Fruit fly (Drosophila melanogaster) whole organism, embryonic: ENCODE data around the gene dgrn.

ENCODE experiments used
- Blimp-1 ChIP-seq: fragments of 200-800 bp; sonication (Bioruptor generic); optimal IDR thresholded peaks from 3 replicates; lab custom pipeline; 2018; ENCODE audit warnings: missing biosample characterization, missing genetic modification characterization, mild to moderate bottlenecking, moderate library complexity, missing genetic modification reagents
- CG10654 ChIP-seq: fragments of 200-800 bp; sonication (Bioruptor generic); optimal IDR thresholded peaks from 2 replicates; lab custom pipeline; 2016; ENCODE audit warnings: missing biosample characterization, missing genetic modification characterization
- CG12155 ChIP-seq: fragments of 200-800 bp; sonication (Bioruptor generic); optimal IDR thresholded peaks from 3 replicates; lab custom pipeline; 2016; ENCODE audit warnings: missing biosample characterization, missing genetic modification characterization
- CG12236 ChIP-seq: fragments of 200-800 bp; sonication (Bioruptor generic); optimal IDR thresholded peaks from 2 replicates; lab custom pipeline; 2016; ENCODE audit warnings: missing biosample characterization, missing genetic modification characterization
- CG13287 ChIP-seq: fragments of 200-800 bp; sonication (Bioruptor generic); IDR thresholded peaks from 2 replicates; pipeline ENCODE4 v1.3.6; 2022; ENCODE audit warnings: missing biosample characterization, missing genetic modification characterization; ENCODE audit not compliant: partially characterized antibody
- CG13894 ChIP-seq: fragments of 200-800 bp; sonication (Bioruptor generic); optimal IDR thresholded peaks from 3 replicates; lab custom pipeline; 2018; ENCODE audit warnings: missing biosample characterization, mild to moderate bottlenecking, missing genetic modification characterization, moderate library complexity
- CG16863 ChIP-seq: fragments of 200-800 bp; sonication (Bioruptor generic); optimal IDR thresholded peaks from 3 replicates; lab custom pipeline; 2016; ENCODE audit warnings: missing biosample characterization, missing genetic modification characterization
- CG17359 ChIP-seq: fragments of 200-800 bp; sonication (Bioruptor generic); optimal IDR thresholded peaks from 3 replicates; lab custom pipeline; 2018; ENCODE audit warnings: missing biosample characterization, mild to moderate bottlenecking, missing genetic modification characterization, moderate library complexity
- CG17802 ChIP-seq: fragments of 200-800 bp; sonication (Bioruptor generic); optimal IDR thresholded peaks from 2 replicates; lab custom pipeline; 2018; ENCODE audit warnings: missing biosample characterization, mild to moderate bottlenecking, missing genetic modification characterization, moderate library complexity
- CG30403 ChIP-seq: fragments of 200-800 bp; sonication (Bioruptor generic); optimal IDR thresholded peaks from 3 replicates; lab custom pipeline; 2016; ENCODE audit warnings: missing biosample characterization, missing genetic modification characterization
- CG30431 ChIP-seq: fragments of 200-800 bp; sonication (Bioruptor generic); optimal IDR thresholded peaks from 2 replicates; lab custom pipeline; 2017; ENCODE audit warnings: missing biosample characterization, missing genetic modification characterization
- CG32532 ChIP-seq: fragments of 200-800 bp; sonication (Bioruptor generic); IDR thresholded peaks from 2 replicates; pipeline ENCODE4 v1.3.6; 2022; ENCODE audit warnings: missing biosample characterization, missing genetic modification characterization
- CG33213 ChIP-seq: fragments of 200-800 bp; sonication (Bioruptor generic); optimal IDR thresholded peaks from 3 replicates; lab custom pipeline; 2016; ENCODE audit warnings: missing biosample characterization, missing genetic modification characterization
- CG33557 ChIP-seq: fragments of 200-800 bp; sonication (Bioruptor generic); optimal IDR thresholded peaks from 2 replicates; lab custom pipeline; 2019; ENCODE audit warnings: missing biosample characterization, mild to moderate bottlenecking, missing genetic modification characterization, moderate library complexity
- CG3995 ChIP-seq: fragments of 200-800 bp; sonication (Bioruptor generic); optimal IDR thresholded peaks from 3 replicates; lab custom pipeline; 2016; ENCODE audit warnings: missing biosample characterization, missing genetic modification characterization
- CG4360 ChIP-seq: fragments of 200-800 bp; sonication (Bioruptor generic); IDR thresholded peaks from 2 replicates; pipeline ENCODE4 v1.3.6; 2022; ENCODE audit warnings: missing biosample characterization, missing genetic modification characterization
- CG6689 ChIP-seq: fragments of 200-800 bp; sonication (Bioruptor generic); IDR thresholded peaks from 2 replicates; pipeline ENCODE4 v1.3.6; 2022; ENCODE audit warnings: missing biosample characterization, missing genetic modification characterization
- Camta ChIP-seq: fragments of 200-800 bp; sonication (Bioruptor generic); optimal IDR thresholded peaks from 2 replicates; lab custom pipeline; 2016; ENCODE audit warnings: missing biosample characterization, missing genetic modification characterization
- D19B ChIP-seq: fragments of 200-800 bp; sonication (Bioruptor generic); optimal IDR thresholded peaks from 2 replicates; lab custom pipeline; 2017; ENCODE audit warnings: missing biosample characterization, mild to moderate bottlenecking, missing genetic modification characterization
- Deaf1 ChIP-seq: fragments of 200-800 bp; optimal IDR thresholded peaks from 3 replicates; lab custom pipeline; 2019; ENCODE audit warnings: missing biosample characterization, mild to moderate bottlenecking, missing genetic modification characterization, moderate library complexity
- Dip3 ChIP-seq: fragments of 200-800 bp; sonication (Bioruptor generic); optimal IDR thresholded peaks from 3 replicates; lab custom pipeline; 2016; ENCODE audit warnings: missing biosample characterization, missing genetic modification characterization
- Eip74EF ChIP-seq, 2 experiments: fragments of 200-800 bp in 1 of 2; fragments of >200 bp in 1 of 2; sonication (Bioruptor generic) in 1 of 2; optimal IDR thresholded peaks; 2 replicates each; lab custom pipeline; 2017 to 2019; ENCODE audit warnings: missing biosample characterization in 2 of 2, missing genetic modification characterization in 2 of 2, mild to moderate bottlenecking in 1 of 2, moderate library complexity in 1 of 2
- HmgZ ChIP-seq: fragments of 200-800 bp; sonication (Bioruptor generic); optimal IDR thresholded peaks from 2 replicates; lab custom pipeline; 2018; ENCODE audit warnings: missing biosample characterization, mild to moderate bottlenecking, missing genetic modification characterization
- Hr3 ChIP-seq: fragments of 200-800 bp; sonication (Bioruptor generic); optimal IDR thresholded peaks from 3 replicates; lab custom pipeline; 2016; ENCODE audit warnings: missing biosample characterization, missing genetic modification characterization
- Meics ChIP-seq: fragments of 200-800 bp; sonication (Bioruptor generic); optimal IDR thresholded peaks from 2 replicates; lab custom pipeline; 2017; ENCODE audit warnings: missing biosample characterization, mild to moderate bottlenecking, missing genetic modification characterization
- NfI ChIP-seq: fragments of 200-800 bp; sonication (Bioruptor generic); optimal IDR thresholded peaks from 3 replicates; lab custom pipeline; 2018; ENCODE audit warnings: missing biosample characterization, mild to moderate bottlenecking, missing genetic modification characterization, moderate library complexity
- Pdp1 ChIP-seq, 2 experiments: fragments of 200-800 bp; sonication (Bioruptor generic); optimal IDR thresholded peaks; 3 replicates each; lab custom pipeline; 2016; ENCODE audit warnings: missing biosample characterization in 2 of 2, missing genetic modification characterization in 2 of 2, mild to moderate bottlenecking in 1 of 2, moderate library complexity in 1 of 2
- Sin3A ChIP-seq: fragments of >200 bp; optimal IDR thresholded peaks from 2 replicates; lab custom pipeline; 2018
- Sry-δ ChIP-seq: fragments of 200-800 bp; sonication (Bioruptor generic); optimal IDR thresholded peaks from 2 replicates; lab custom pipeline; 2016; ENCODE audit warnings: missing biosample characterization, missing genetic modification characterization
- cas ChIP-seq: fragments of 200-800 bp; sonication (Bioruptor generic); IDR thresholded peaks from 2 replicates; pipeline ENCODE4 v1.3.6; 2022; ENCODE audit warnings: missing biosample characterization, missing genetic modification characterization
- cg ChIP-seq: fragments of 200-800 bp; sonication (Bioruptor generic); optimal IDR thresholded peaks from 3 replicates; lab custom pipeline; 2019; ENCODE audit warnings: missing biosample characterization, mild to moderate bottlenecking, missing genetic modification characterization, moderate library complexity
- chinmo ChIP-seq: fragments of 200-800 bp; sonication (Bioruptor generic); IDR thresholded peaks from 4 replicates; pipeline ENCODE4 v1.3.6; 2022; ENCODE audit warnings: missing biosample characterization, missing genetic modification characterization; ENCODE audit not compliant: partially characterized antibody
- crol ChIP-seq: fragments of 200-800 bp; sonication (Bioruptor generic); IDR thresholded peaks from 2 replicates; pipeline ENCODE4 v1.3.6; 2022; ENCODE audit warnings: missing biosample characterization, missing genetic modification characterization
- dimm ChIP-seq: fragments of 200-800 bp; sonication (Bioruptor generic); IDR thresholded peaks from 2 replicates; pipeline ENCODE4 v1.3.6; 2022; ENCODE audit warnings: missing biosample characterization, missing genetic modification characterization
- esg ChIP-seq: fragments of 200-800 bp; sonication (Bioruptor generic); conservative IDR thresholded peaks from 2 replicates; pipeline ENCODE4 v1.3.6; 2022; ENCODE audit warnings: missing biosample characterization, missing genetic modification characterization
- exex ChIP-seq: fragments of 200-800 bp; sonication (Bioruptor generic); optimal IDR thresholded peaks from 4 replicates; lab custom pipeline; 2018; ENCODE audit warnings: missing biosample characterization, mild to moderate bottlenecking, missing genetic modification characterization, moderate library complexity
- ftz-f1 ChIP-seq: fragments of 200-800 bp; sonication (Bioruptor generic); optimal IDR thresholded peaks from 2 replicates; lab custom pipeline; 2016; ENCODE audit warnings: missing biosample characterization, missing genetic modification characterization
- mirr ChIP-seq: fragments of 200-800 bp; sonication (Bioruptor generic); optimal IDR thresholded peaks from 3 replicates; lab custom pipeline; 2018; ENCODE audit warnings: missing biosample characterization, mild to moderate bottlenecking, missing genetic modification characterization
- onecut ChIP-seq: fragments of 200-800 bp; sonication (Bioruptor generic); IDR thresholded peaks from 2 replicates; pipeline ENCODE4 v1.3.6; 2022; ENCODE audit warnings: missing biosample characterization, missing genetic modification characterization
- pfk ChIP-seq: fragments of 200-800 bp; sonication (Bioruptor generic); optimal IDR thresholded peaks from 2 replicates; lab custom pipeline; 2018; ENCODE audit warnings: missing biosample characterization, mild to moderate bottlenecking, missing genetic modification characterization, moderate library complexity
- slp2 ChIP-seq: fragments of 200-800 bp; sonication (Bioruptor generic); optimal IDR thresholded peaks from 2 replicates; lab custom pipeline; 2016; ENCODE audit warnings: missing biosample characterization, missing genetic modification characterization
- sob ChIP-seq: fragments of 200-800 bp; sonication (Bioruptor generic); IDR thresholded peaks from 2 replicates; pipeline ENCODE4 v1.3.6; 2022; ENCODE audit warnings: missing biosample characterization, missing genetic modification characterization
- sr ChIP-seq: fragments of 200-800 bp; sonication (Bioruptor generic); IDR thresholded peaks from 3 replicates; pipeline ENCODE4 v1.3.6; 2022; ENCODE audit warnings: missing biosample characterization, missing genetic modification characterization
- stc ChIP-seq: fragments of 200-800 bp; sonication (Bioruptor generic); IDR thresholded peaks from 2 replicates; pipeline ENCODE4 v1.3.6; 2022; ENCODE audit warnings: missing biosample characterization, missing genetic modification characterization
- vvl ChIP-seq: fragments of 200-800 bp; sonication (Bioruptor generic); IDR thresholded peaks from 2 replicates; pipeline ENCODE4 v1.3.6; 2022; ENCODE audit warnings: missing biosample characterization, missing genetic modification characterization
- z ChIP-seq: fragments of 200-800 bp; sonication (Bioruptor generic); IDR thresholded peaks from 3 replicates; pipeline ENCODE4 v1.3.6; 2022; ENCODE audit warnings: missing biosample characterization, missing genetic modification characterization
- zfh1 ChIP-seq: fragments of 200-800 bp; sonication (Bioruptor generic); IDR thresholded peaks from 3 replicates; pipeline ENCODE4 v1.3.6; 2022; ENCODE audit warnings: missing biosample characterization, missing genetic modification characterization

Gene dgrn

DNA sequence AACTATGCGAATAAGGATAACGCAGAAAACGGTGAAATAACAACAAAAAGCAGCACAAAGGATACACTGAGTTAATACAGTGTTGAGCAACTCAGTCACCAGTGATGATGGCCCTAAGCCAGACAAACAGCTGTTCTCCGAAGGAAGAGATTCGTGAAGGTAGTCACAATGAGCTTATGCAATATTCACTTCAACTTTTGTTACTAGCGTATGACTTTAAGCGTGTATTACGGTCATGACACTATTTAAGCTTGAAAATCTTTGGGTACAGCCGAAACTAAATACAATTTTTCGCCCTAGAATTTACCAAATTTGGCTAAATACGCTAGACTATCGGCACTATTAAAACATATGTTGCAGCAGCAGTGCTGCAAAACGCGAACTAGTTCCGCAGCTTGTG is 31.8 kb downstream of the dgrn start, which contains the start of the genes disp and ECSIT (continued):
- TF ChIP-seq Meics (no peak), Dip3 (GFP tag; lab: Kevin White, UChicago) (peak; percentile 32), CG16863 (GFP tag; lab: Kevin White, UChicago) (no peak), CG3995 (GFP tag; lab: Kevin White, UChicago) (peak; percentile 55), stc (GFP tag; lab: Robert Waterston, UW) (no peak), CG30431 (GFP tag; lab: Kevin White, UChicago) (no peak), Sry-δ (GFP tag; lab: Kevin White, UChicago) (no peak), cas (GFP tag; lab: Robert Waterston, UW) (no peak), Sin3A (peak; percentile 71), crol (GFP tag; lab: Robert Waterston, UW) (no peak), CG30403 (GFP tag; lab: Kevin White, UChicago) (peak; percentile 52)

DNA sequence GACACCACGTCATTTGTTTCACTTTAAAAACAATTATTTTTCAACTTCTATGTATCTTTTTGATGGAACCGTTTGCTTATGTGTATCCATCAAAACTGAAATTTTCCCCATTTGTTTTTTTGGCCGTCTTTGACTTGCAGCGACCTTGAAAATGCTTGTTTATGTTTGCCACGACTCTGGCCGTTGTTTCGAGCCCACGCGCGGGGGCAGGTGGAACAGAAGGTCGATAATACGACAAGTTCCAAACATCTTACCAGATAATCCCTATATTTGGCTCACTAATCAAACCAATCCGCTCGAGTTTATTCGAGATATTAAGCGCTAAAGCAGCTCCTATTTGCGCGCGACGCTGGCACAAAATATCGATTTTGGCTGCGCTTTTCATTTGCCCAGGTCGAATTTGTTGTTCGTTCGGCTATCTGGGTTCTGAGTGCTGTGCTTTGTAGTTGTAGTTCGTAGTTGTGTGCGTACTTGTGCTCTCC is 36.4 kb downstream of the dgrn start:
- TF ChIP-seq CG17802 (no peak), chinmo (peak; percentile 87; the same call in 3 of the 4 replicates), CG33557 (GFP tag; lab: Kevin White, UChicago) (no peak), Hr3 (GFP tag; lab: Kevin White, UChicago) (no peak), Deaf1 (tag; lab: Kevin White, UChicago) (peak; percentile 32), ftz-f1 (GFP tag; lab: Kevin White, UChicago) (peak; percentile 77), slp2 (GFP tag; lab: Kevin White, UChicago) (no peak), pfk (GFP tag; lab: Kevin White, UChicago) (no peak), esg (GFP tag; lab: Robert Waterston, UW) (no peak), CG12236 (GFP tag; lab: Kevin White, UChicago) (no peak), CG13287 (GFP tag; lab: Robert Waterston, UW) (0 out of 2 replicates have a peak, but pooled peaks have one; percentile 12), HmgZ (tag; lab: Kevin White, UChicago) (peak; percentile 51), onecut (GFP tag; lab: Robert Waterston, UW) (peak; percentile 95), CG4360 (GFP tag; lab: Robert Waterston, UW) (no peak), mirr (GFP tag; lab: Kevin White, UChicago) (peak; percentile 31), exex (tag; lab: Kevin White, UChicago) (peak; percentile 39), CG10654 (GFP tag; lab: Kevin White, UChicago) (no peak), dimm (no peak), z (GFP tag; lab: Robert Waterston, UW) (0 out of 3 replicates have a peak, but pooled peaks have one; percentile 20), CG13894 (peak; percentile 40), cg (peak; percentile 33), sr (GFP tag; lab: Robert Waterston, UW) (peak; percentile 50; the same call in 1 of the 3 replicates)

DNA sequence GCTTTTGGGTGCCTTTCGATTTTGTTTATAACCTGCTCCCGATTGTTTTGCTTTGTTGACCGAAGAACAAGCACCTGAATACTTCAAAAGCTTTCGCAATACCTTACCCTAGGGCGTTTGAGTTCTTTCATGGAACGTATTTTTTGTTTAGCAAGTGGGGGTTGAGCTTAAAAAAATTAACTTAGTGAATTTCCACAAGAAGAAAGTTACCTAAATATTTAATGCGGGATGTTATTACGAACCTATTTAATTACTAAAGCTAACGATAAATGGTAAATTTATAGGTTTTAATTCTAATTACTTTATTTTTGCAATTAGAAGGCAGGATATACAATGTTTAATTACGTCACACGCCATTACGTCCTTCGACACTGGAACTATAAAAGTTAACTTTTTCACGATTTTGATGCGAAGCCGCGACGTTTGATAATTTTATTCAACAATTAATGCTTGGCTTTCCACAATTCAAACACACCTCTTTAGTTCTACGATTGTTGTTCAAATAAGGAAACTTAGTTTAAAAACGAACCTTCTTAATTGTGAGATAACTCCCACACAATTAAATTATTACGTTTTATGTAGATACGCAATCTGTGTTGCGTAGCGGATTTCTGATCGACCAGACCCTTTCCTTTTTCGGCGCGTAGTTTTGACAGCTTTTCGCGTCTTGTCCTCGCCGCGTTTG is 36.9 kb downstream of the dgrn start:
- TF ChIP-seq sob (GFP tag; lab: Robert Waterston, UW) = peak; percentile 23; the same call in 1 of the 2 replicates
- TF ChIP-seq CG17359 (tag; lab: Kevin White, UChicago) = peak; percentile 17
- TF ChIP-seq NfI (GFP tag; lab: Kevin White, UChicago) = peak; percentile 51
- peak; percentile 36 for TF ChIP-seq CG12155 (GFP tag; lab: Kevin White, UChicago)
- TF ChIP-seq CG32532 = peak; percentile 71
- TF ChIP-seq CG33213 = no peak
- no peak for TF ChIP-seq Camta
- TF ChIP-seq Eip74EF (GFP tag; optimal IDR thresholded peaks at IDR 0.05; lab: Kevin White, UChicago) = no peak
- no peak for TF ChIP-seq CG10654 (GFP tag; lab: Kevin White, UChicago)
- peak in 1 of 2 experiments; percentile 48 for TF ChIP-seq Pdp1 (GFP tag; optimal IDR thresholded peaks at IDR 0.05; lab: Kevin White, UChicago)
- no peak for TF ChIP-seq CG6689
- no peak for TF ChIP-seq Blimp-1 (GFP tag; lab: Kevin White, UChicago)
- TF ChIP-seq slp2 (GFP tag; lab: Kevin White, UChicago) = no peak
- no peak; the same call in 1 of the 2 replicates for TF ChIP-seq vvl
- 0 out of 3 replicates have a peak, but pooled peaks have one; percentile 23 for TF ChIP-seq zfh1 (GFP tag; lab: Robert Waterston, UW)
- TF ChIP-seq D19B = peak; percentile 51
- TF ChIP-seq cas (GFP tag; lab: Robert Waterston, UW) = 0 out of 2 replicates have a peak, but pooled peaks have one; percentile 15
